Worm (Caenorhabditis elegans) whole organism, L2 larva: ENCODE data around the gene F55A11.4.

Experiments used
- ceh-82 ChIP-seq: fragments of 150-350 bp; optimal IDR thresholded peaks from 2 replicates; lab custom pipeline; 2014; ENCODE audit warnings: missing biosample characterization, missing genetic modification characterization
- egl-27 ChIP-seq: sonication (generic microtip); optimal IDR thresholded peaks from 3 replicates; lab custom pipeline; 2017; ENCODE audit warnings: missing biosample characterization, missing genetic modification reagents, missing genetic modification characterization
- lsy-2 ChIP-seq, 2 experiments: fragments of 150-350 bp in 1 of 2; sonication (generic microtip) in 1 of 2; optimal IDR thresholded peaks; 2 replicates each; lab custom pipeline; 2014 to 2017; ENCODE audit warnings: missing biosample characterization in 2 of 2, missing genetic modification characterization in 2 of 2
- nhr-12 ChIP-seq: fragments of 150-350 bp; optimal IDR thresholded peaks from 2 replicates; lab custom pipeline; 2014; ENCODE audit warnings: missing biosample characterization, missing genetic modification characterization
- skn-1 ChIP-seq: sonication (generic microtip); optimal IDR thresholded peaks from 2 replicates; lab custom pipeline; 2017; ENCODE audit warnings: missing biosample characterization, missing genetic modification characterization
- unc-39 ChIP-seq: fragments of 150-350 bp; optimal IDR thresholded peaks from 2 replicates; lab custom pipeline; 2014; ENCODE audit warnings: missing biosample characterization, missing genetic modification characterization
- unc-62 ChIP-seq: fragments of 150-350 bp; optimal IDR thresholded peaks from 2 replicates; lab custom pipeline; 2014; ENCODE audit warnings: missing biosample characterization, missing genetic modification reagents, missing genetic modification characterization
- ztf-11 ChIP-seq: sonication (generic microtip); optimal IDR thresholded peaks from 2 replicates; lab custom pipeline; 2017; ENCODE audit warnings: missing biosample characterization, missing genetic modification characterization

DNA sequence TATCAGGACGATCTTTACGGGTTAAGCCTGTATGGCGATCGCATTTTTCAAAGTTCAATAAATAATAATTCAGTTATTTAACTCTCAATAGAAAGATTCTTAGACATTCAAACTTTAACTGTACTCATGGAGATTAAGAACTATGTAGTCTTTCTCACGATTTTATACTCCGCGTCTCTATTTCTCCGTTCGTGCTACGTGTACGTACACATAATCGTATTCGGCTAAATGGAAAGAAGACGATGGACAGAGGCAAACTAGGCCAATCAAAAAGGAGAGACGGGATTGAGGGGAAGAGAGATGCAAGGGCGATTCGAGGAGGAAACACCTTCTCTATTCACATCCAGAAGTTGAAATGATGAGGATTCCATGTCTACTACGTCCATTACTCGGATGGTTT is 3.2 kb downstream of the F55A11.4 start, which contains the start of gene bus-18:
- TF ChIP-seq ztf-11 (tag; lab: Kevin White, UChicago) = no peak
- no peak for TF ChIP-seq ceh-82
- TF ChIP-seq nhr-12 = no peak
- no peak for TF ChIP-seq skn-1
- TF ChIP-seq unc-39 (tag; lab: Kevin White, UChicago) = no peak
- no peak for TF ChIP-seq unc-62
- TF ChIP-seq egl-27 (tag; lab: Kevin White, UChicago) = no peak
- TF ChIP-seq lsy-2 (tag; optimal IDR thresholded peaks at IDR 0.05; lab: Kevin White, UChicago) = no peak
